Fruit fly (Drosophila melanogaster): Measurements from ENCODE around the gene CG9004.

CG9004 gene

dm6 chr3L:2371882-2372281 lies 1.6 kb upstream of the CG9004 start, which contains the start of the genes CG1317 and CG8993 (continued):
- TF ChIP-seq lab (GFP tag; optimal IDR thresholded peaks at IDR 0.05) (peak; percentile 26), CG31388 (GFP tag; optimal IDR thresholded peaks at IDR 0.05) (no peak), fd3F (GFP tag; optimal IDR thresholded peaks at IDR 0.05) (peak; percentile 1), CG16813 (GFP tag; IDR thresholded peaks at IDR 0.05; ENCODE audit: partially characterized antibody) (peak; percentile 69), gt (GFP tag; IDR thresholded peaks at IDR 0.05) (no peak), CG32767 (GFP tag; IDR thresholded peaks at IDR 0.05) (0 out of 2 replicates have a peak, but pooled peaks have one; percentile 21), vvl (GFP tag; IDR thresholded peaks at IDR 0.05) (peak; percentile 69), CG7786 (GFP tag; optimal IDR thresholded peaks at IDR 0.05) (no peak), zen (tag; optimal IDR thresholded peaks at IDR 0.05) (peak; percentile 89), gro (GFP tag; optimal IDR thresholded peaks at IDR 0.05) (no peak), CG16863 (GFP tag; optimal IDR thresholded peaks at IDR 0.05) (no peak), ssp (GFP tag; IDR thresholded peaks at IDR 0.05) (peak; percentile 47), BEAF-32 (GFP tag; optimal IDR thresholded peaks at IDR 0.05) (peak; percentile 77), gcm (GFP tag; optimal IDR thresholded peaks at IDR 0.05) (no peak), fru (optimal IDR thresholded peaks at IDR 0.05) (no peak), tll (GFP tag; optimal IDR thresholded peaks at IDR 0.05) (peak in 1 of 2 experiments; percentile 11), ap (GFP tag; IDR thresholded peaks at IDR 0.05) (0 out of 2 replicates have a peak, but pooled peaks have one; percentile 23), BtbVII (GFP tag; optimal IDR thresholded peaks at IDR 0.05) (no peak), CG10543 (GFP tag; optimal IDR thresholded peaks at IDR 0.05) (peak; percentile 42), CG14710 (tag; optimal IDR thresholded peaks at IDR 0.05) (peak; percentile 100), Lhr (GFP tag; optimal IDR thresholded peaks at IDR 0.05) (peak; percentile 69), p53 (GFP tag; optimal IDR thresholded peaks at IDR 0.05) (no peak), CG10654 (GFP tag; optimal IDR thresholded peaks at IDR 0.05) (peak; percentile 41), tap (tag; optimal IDR thresholded peaks at IDR 0.05) (peak; percentile 20), E2f1 (GFP tag; IDR thresholded peaks at IDR 0.05) (0 out of 2 replicates have a peak, but pooled peaks have one; percentile 18), CG14667 (GFP tag; IDR thresholded peaks at IDR 0.05) (no peak), CG11696 (GFP tag; IDR thresholded peaks at IDR 0.05) (no peak), CG15696 (tag; optimal IDR thresholded peaks at IDR 0.05) (peak; percentile 55), CG11247 (GFP tag; IDR thresholded peaks at IDR 0.05) (peak; percentile 35; the same call in 1 of the 2 replicates), Bdp1 (GFP tag; optimal IDR thresholded peaks at IDR 0.05) (no peak), CG30403 (GFP tag; optimal IDR thresholded peaks at IDR 0.05) (peak; percentile 64), Hey (tag; optimal IDR thresholded peaks at IDR 0.05) (no peak), Xbp1 (GFP tag; optimal IDR thresholded peaks at IDR 0.05) (peak; percentile 55), insv (GFP tag; optimal IDR thresholded peaks at IDR 0.05) (peak in 1 of 2 experiments; percentile 1), CG10366 (GFP tag; IDR thresholded peaks at IDR 0.05) (peak; percentile 38; the same call in 1 of the 2 replicates), CG15269 (tag; optimal IDR thresholded peaks at IDR 0.05) (peak; percentile 50), D19A (tag; optimal IDR thresholded peaks at IDR 0.05) (peak; percentile 22), Chrac-16 (GFP tag; optimal IDR thresholded peaks at IDR 0.05) (peak; percentile 43), CG2889 (GFP tag; IDR thresholded peaks at IDR 0.05) (no peak), tna (GFP tag; IDR thresholded peaks at IDR 0.05; ENCODE audit: partially characterized antibody) (no peak), ken (GFP tag; IDR thresholded peaks at IDR 0.05) (peak; percentile 35; the same call in 1 of the 3 replicates), eyg (GFP tag; optimal IDR thresholded peaks at IDR 0.05) (no peak), CG14014 (GFP tag; IDR thresholded peaks at IDR 0.05) (peak; percentile 41; the same call in 1 of the 2 replicates), CG31365 (tag; optimal IDR thresholded peaks at IDR 0.05) (no peak), Xrp1 (GFP tag; IDR thresholded peaks at IDR 0.05) (peak; percentile 65; the same call in 1 of the 2 replicates), tin (GFP tag; optimal IDR thresholded peaks at IDR 0.05) (peak; percentile 45), CG10274 (GFP tag; optimal IDR thresholded peaks at IDR 0.05) (no peak), CG14965 (GFP tag; optimal IDR thresholded peaks at IDR 0.05; ENCODE audit: borderline replicate concordance) (no peak), sqz (GFP tag; optimal IDR thresholded peaks at IDR 0.05) (peak; percentile 34), CG2129 (GFP tag; IDR thresholded peaks at IDR 0.05; ENCODE audit: partially characterized antibody) (peak; percentile 50)
